Fruit fly (Drosophila melanogaster): ENCODE results near the gene ND-B17.2.

DNA sequence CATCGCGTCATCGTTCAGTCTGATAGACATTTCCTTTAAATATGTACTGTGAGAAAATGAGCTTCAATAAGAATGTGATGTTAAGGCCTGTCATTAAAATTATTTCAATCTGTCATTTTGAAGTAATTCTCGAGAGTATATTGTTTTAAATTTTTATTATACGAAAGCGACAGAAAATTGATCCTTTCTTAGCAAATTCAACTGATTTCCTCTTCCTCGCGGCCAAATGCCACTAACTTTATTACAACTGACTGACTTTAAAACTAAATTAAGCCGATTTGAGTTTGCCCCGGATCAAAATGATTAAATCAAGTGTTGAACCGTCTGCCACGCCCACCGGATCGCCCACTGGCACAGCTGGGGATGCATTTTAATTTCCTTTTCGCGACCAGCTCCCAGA lies 27.2 kb downstream of the ND-B17.2 start, which contains the start of gene CG3515:
- TF ChIP-seq toe (GFP tag; optimal IDR thresholded peaks at IDR 0.05) (no peak), bab1 (GFP tag; optimal IDR thresholded peaks at IDR 0.05) (no peak), CG1620 (GFP tag; optimal IDR thresholded peaks at IDR 0.05) (no peak), Mnt (GFP tag; optimal IDR thresholded peaks at IDR 0.05) (no peak), CG12768 (GFP tag; optimal IDR thresholded peaks at IDR 0.05) (no peak), pad (GFP tag; optimal IDR thresholded peaks at IDR 0.05) (no peak), Hr96 (GFP tag; optimal IDR thresholded peaks at IDR 0.05) (no peak)

Measured in whole organism, adult.